Worm (Caenorhabditis elegans) whole organism, L4 larva: Measurements from ENCODE around the gene snpc-3.4.

ENCODE experiments used
- F26F4.8 ChIP-seq: fragments of 200-800 bp; sonication (Bioruptor generic); conservative IDR thresholded peaks from 2 replicates; pipeline ENCODE4 v1.3.6; 2022; ENCODE audit warnings: missing genetic modification characterization, missing compliant biosample characterization
- F37D6.2 ChIP-seq: sonication (generic microtip); optimal IDR thresholded peaks from 2 replicates; lab custom pipeline; 2016; ENCODE audit warnings: mild to moderate bottlenecking, missing genetic modification characterization, missing compliant biosample characterization
- T20F7.1 ChIP-seq: fragments of 200-800 bp; sonication (Bioruptor generic); optimal IDR thresholded peaks from 2 replicates; lab custom pipeline; 2018; ENCODE audit warnings: mild to moderate bottlenecking, missing genetic modification characterization, missing compliant biosample characterization
- T26A8.4 ChIP-seq: fragments of 200-800 bp; sonication (Bioruptor generic); IDR thresholded peaks from 2 replicates; pipeline ENCODE4 v1.3.6; 2022; ENCODE audit warnings: missing genetic modification characterization, missing compliant biosample characterization
- Y48G9A.11 ChIP-seq: fragments of 200-800 bp; sonication (Bioruptor generic); IDR thresholded peaks from 2 replicates; pipeline ENCODE4 v1.3.6; 2022; ENCODE audit warnings: missing genetic modification reagents, missing genetic modification characterization, missing compliant biosample characterization
- Y5F2A.4 ChIP-seq: fragments of 200-800 bp; sonication (Bioruptor generic); optimal IDR thresholded peaks from 2 replicates; lab custom pipeline; 2018; ENCODE audit warnings: mild to moderate bottlenecking, missing genetic modification characterization, missing compliant biosample characterization
- aha-1 ChIP-seq: fragments of 150-350 bp; peaks from one replicate; lab custom pipeline; 2014; ENCODE audit warnings: missing biosample characterization, missing genetic modification characterization
- aly-2 ChIP-seq: sonication (generic microtip); optimal IDR thresholded peaks from 2 replicates; lab custom pipeline; 2018; ENCODE audit warnings: missing biosample characterization, missing genetic modification characterization
- arid-1 ChIP-seq: fragments of 200-800 bp; sonication (Bioruptor generic); conservative IDR thresholded peaks from 2 replicates; pipeline ENCODE4 v1.3.6; 2022; ENCODE audit warnings: missing genetic modification reagents, missing genetic modification characterization, missing compliant biosample characterization
- ceh-32 ChIP-seq: sonication (generic microtip); optimal IDR thresholded peaks from 2 replicates; lab custom pipeline; 2016; ENCODE audit warnings: mild to moderate bottlenecking, missing genetic modification characterization, missing compliant biosample characterization; ENCODE audit not compliant: poor library complexity
- ceh-82 ChIP-seq: sonication (generic microtip); optimal IDR thresholded peaks from 2 replicates; lab custom pipeline; 2017; ENCODE audit warnings: missing biosample characterization, missing genetic modification characterization
- ctbp-1 ChIP-seq: fragments of 200-800 bp; sonication (Bioruptor generic); IDR thresholded peaks from 2 replicates; pipeline ENCODE4 v1.3.6; 2022; ENCODE audit warnings: missing genetic modification reagents, missing genetic modification characterization, missing compliant biosample characterization
- dmd-6 ChIP-seq: fragments of 200-800 bp; sonication (Bioruptor generic); IDR thresholded peaks from 2 replicates; pipeline ENCODE4 v1.3.6; 2022; ENCODE audit warnings: missing genetic modification reagents, missing genetic modification characterization, missing compliant biosample characterization
- dmd-8 ChIP-seq: fragments of 200-800 bp; sonication (Bioruptor generic); IDR thresholded peaks from 2 replicates; pipeline ENCODE4 v1.3.6; 2022; ENCODE audit warnings: missing genetic modification characterization, missing compliant biosample characterization
- dmd-9 ChIP-seq: fragments of 200-800 bp; sonication (Bioruptor generic); IDR thresholded peaks from 2 replicates; pipeline ENCODE4 v1.3.6; 2022; ENCODE audit warnings: missing genetic modification reagents, missing genetic modification characterization, missing compliant biosample characterization
- dpl-1 ChIP-seq: fragments of 150-350 bp; optimal IDR thresholded peaks from 2 replicates; lab custom pipeline; 2014; ENCODE audit warnings: missing biosample characterization, missing genetic modification reagents, missing genetic modification characterization
- dve-1 ChIP-seq: sonication (generic microtip); optimal IDR thresholded peaks from 2 replicates; lab custom pipeline; 2017; ENCODE audit warnings: antibody characterized with exemption, mild to moderate bottlenecking, missing genetic modification characterization, missing compliant biosample characterization; ENCODE audit not compliant: insufficient read depth
- fkh-10 ChIP-seq: fragments of 150-350 bp; optimal IDR thresholded peaks from 2 replicates; lab custom pipeline; 2014; ENCODE audit warnings: missing biosample characterization, missing genetic modification reagents, missing genetic modification characterization
- hif-1 ChIP-seq, 2 experiments: sonication (generic microtip); optimal IDR thresholded peaks; 2 replicates each; lab custom pipeline; 2016 to 2017; ENCODE audit warnings: missing compliant biosample characterization in 2 of 2, missing genetic modification characterization in 2 of 2, missing genetic modification reagents in 2 of 2, missing genotype in 2 of 2, mild to moderate bottlenecking in 1 of 2
- hlh-11 ChIP-seq: fragments of 200-800 bp; sonication (Bioruptor generic); optimal IDR thresholded peaks from 2 replicates; lab custom pipeline; 2018; ENCODE audit warnings: mild to moderate bottlenecking, missing genetic modification characterization, missing compliant biosample characterization
- hlh-30 ChIP-seq: sonication (generic microtip); optimal IDR thresholded peaks from 2 replicates; lab custom pipeline; 2017; ENCODE audit warnings: antibody characterized with exemption, mild to moderate bottlenecking, missing genetic modification characterization, missing compliant biosample characterization; ENCODE audit not compliant: insufficient read depth
- hmg-1.1 ChIP-seq: fragments of 200-800 bp; sonication (Bioruptor generic); IDR thresholded peaks from 2 replicates; pipeline ENCODE4 v1.3.6; 2022; ENCODE audit warnings: missing genetic modification reagents, missing genetic modification characterization, missing compliant biosample characterization
- lin-15B ChIP-seq: fragments of 150-350 bp; sonication (generic microtip); optimal IDR thresholded peaks from 3 replicates; lab custom pipeline; 2014; ENCODE audit warnings: missing biosample characterization, missing genetic modification characterization
- lin-29 ChIP-seq: fragments of 200-800 bp; sonication (Bioruptor generic); IDR thresholded peaks from 2 replicates; pipeline ENCODE4 v1.3.6; 2022; ENCODE audit warnings: missing genetic modification reagents, missing genetic modification characterization, missing compliant biosample characterization
- mdl-1 ChIP-seq, 2 experiments: fragments of 150-350 bp in 1 of 2; sonication (generic microtip) in 1 of 2; optimal IDR thresholded peaks; 2 replicates each; lab custom pipeline; 2014 to 2017; ENCODE audit warnings: missing biosample characterization in 2 of 2, missing genetic modification characterization in 2 of 2
- mep-1 ChIP-seq: fragments of 150-350 bp; sonication (generic microtip); optimal IDR thresholded peaks from 3 replicates; lab custom pipeline; 2014; ENCODE audit warnings: missing biosample characterization, missing genetic modification characterization
- mxl-3 ChIP-seq: fragments of 200-800 bp; sonication (Bioruptor generic); optimal IDR thresholded peaks from 2 replicates; lab custom pipeline; 2018; ENCODE audit warnings: mild to moderate bottlenecking, missing genetic modification characterization, missing compliant biosample characterization
- nhr-102 ChIP-seq: sonication (generic microtip); optimal IDR thresholded peaks from 2 replicates; lab custom pipeline; 2016; ENCODE audit warnings: mild to moderate bottlenecking, missing genetic modification characterization, moderate library complexity, missing compliant biosample characterization
- nhr-28 ChIP-seq: fragments of 150-350 bp; optimal IDR thresholded peaks from 2 replicates; lab custom pipeline; 2014; ENCODE audit warnings: missing biosample characterization, missing genetic modification characterization
- nhr-41 ChIP-seq: fragments of 200-800 bp; sonication (Bioruptor generic); IDR thresholded peaks from 2 replicates; pipeline ENCODE4 v1.3.6; 2022; ENCODE audit warnings: missing genetic modification reagents, missing genetic modification characterization, missing compliant biosample characterization
- nhr-48 ChIP-seq: sonication (generic microtip); optimal IDR thresholded peaks from 2 replicates; lab custom pipeline; 2016; ENCODE audit warnings: mild to moderate bottlenecking, missing genetic modification characterization, missing compliant biosample characterization
- nhr-6 ChIP-seq: fragments of 150-350 bp; optimal IDR thresholded peaks from 2 replicates; lab custom pipeline; 2014; ENCODE audit warnings: missing biosample characterization, missing genetic modification characterization
- nhr-77 ChIP-seq: fragments of 150-350 bp; optimal IDR thresholded peaks from 2 replicates; lab custom pipeline; 2014; ENCODE audit warnings: missing biosample characterization, missing genetic modification characterization
- pha-4 ChIP-seq, 2 experiments: fragments of 150-350 bp in 1 of 2; fragments of 200-800 bp in 1 of 2; sonication (Bioruptor generic) in 1 of 2; IDR thresholded peaks in 1 of 2; optimal IDR thresholded peaks in 1 of 2; 2 replicates each; pipeline versions ENCODE4 v1.3.6 to Lab custom; 2014 to 2022; ENCODE audit warnings: missing genetic modification characterization in 2 of 2, missing genetic modification reagents in 2 of 2, missing biosample characterization in 1 of 2, missing compliant biosample characterization in 1 of 2
- set-16 ChIP-seq: fragments of 200-800 bp; sonication (Bioruptor generic); IDR thresholded peaks from 2 replicates; pipeline ENCODE4 v1.3.6; 2022; ENCODE audit warnings: missing genetic modification reagents, missing genetic modification characterization, missing compliant biosample characterization
- snpc-4 ChIP-seq: fragments of 150-350 bp; optimal IDR thresholded peaks from 2 replicates; lab custom pipeline; 2014; ENCODE audit warnings: missing biosample characterization, missing genetic modification characterization
- tra-1 ChIP-seq: fragments of 200-800 bp; sonication (Bioruptor generic); IDR thresholded peaks from 2 replicates; pipeline ENCODE4 v1.3.6; 2022; ENCODE audit warnings: missing genetic modification reagents, missing genetic modification characterization, missing compliant biosample characterization
- unc-62 ChIP-seq, 3 experiments: fragments of 150-350 bp in 1 of 3; sonication (generic microtip); optimal IDR thresholded peaks in 2 of 3; peaks in 1 of 3; 1 replicate in 1 of 3; 2 replicates in 2 of 3; lab custom pipeline; 2014 to 2017; ENCODE audit warnings: missing biosample characterization in 3 of 3, missing genetic modification characterization in 3 of 3, missing genetic modification reagents in 3 of 3, missing genotype in 1 of 3
- vab-7 ChIP-seq: fragments of 200-800 bp; sonication (Bioruptor generic); IDR thresholded peaks from 2 replicates; pipeline ENCODE4 v1.3.6; 2022; ENCODE audit warnings: missing genetic modification reagents, missing genetic modification characterization, missing compliant biosample characterization
- zfp-2 ChIP-seq: sonication (generic microtip); optimal IDR thresholded peaks from 2 replicates; lab custom pipeline; 2016; ENCODE audit warnings: mild to moderate bottlenecking, missing genetic modification characterization, missing compliant biosample characterization
- ztf-7 ChIP-seq: fragments of 150-350 bp; optimal IDR thresholded peaks from 2 replicates; lab custom pipeline; 2014; ENCODE audit warnings: missing biosample characterization, missing genetic modification characterization

snpc-3.4 gene

DNA sequence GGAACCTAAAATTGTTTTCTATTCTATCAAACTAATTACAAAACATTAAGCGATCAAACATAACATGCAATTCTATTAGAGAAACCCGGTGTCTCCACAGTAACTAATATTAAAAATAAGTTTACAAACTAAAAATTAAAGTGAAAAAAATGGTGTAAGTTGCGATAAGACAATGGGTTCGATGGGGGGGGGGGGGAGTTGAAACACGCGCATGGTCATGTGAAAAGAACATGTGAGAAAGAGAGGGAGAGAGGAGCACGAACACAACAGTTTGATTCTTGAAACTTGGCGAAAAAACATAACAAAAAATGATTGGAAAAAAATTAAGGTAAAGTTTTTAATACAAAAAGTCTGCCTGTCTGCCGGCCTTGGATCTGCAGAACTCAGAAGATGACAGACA, 42.8 kb upstream of the snpc-3.4 start:
- TF ChIP-seq nhr-77 (tag; lab: Kevin White, UChicago), result no peak
- TF ChIP-seq ceh-32 (tag; lab: Kevin White, UChicago), result no peak
- no peak for TF ChIP-seq pha-4 (GFP tag; IDR thresholded peaks at IDR 0.05; lab: Robert Waterston, UW)
- TF ChIP-seq pha-4 (tag; optimal IDR thresholded peaks at IDR 0.05; lab: Kevin White, UChicago), result no peak
- TF ChIP-seq Y48G9A.11 (GFP tag; lab: Robert Waterston, UW), result no peak
- TF ChIP-seq mxl-3 (GFP tag; lab: Kevin White, UChicago), result no peak
- TF ChIP-seq mdl-1 (tag; optimal IDR thresholded peaks at IDR 0.05; lab: Kevin White, UChicago), result peak in 1 of 2 experiments; percentile 6
- peak; percentile 75 for TF ChIP-seq hlh-30
- peak; percentile 45 for TF ChIP-seq hlh-11 (tag; lab: Kevin White, UChicago)
- TF ChIP-seq dve-1 (tag; lab: Kevin White, UChicago), result peak; percentile 15
- no peak for TF ChIP-seq nhr-102 (tag; lab: Kevin White, UChicago)
- TF ChIP-seq vab-7 (GFP tag; lab: Robert Waterston, UW), result no peak
- TF ChIP-seq mep-1, result no peak
- no peak for TF ChIP-seq Y5F2A.4 (GFP tag; lab: Kevin White, UChicago)
- no peak for TF ChIP-seq dpl-1
- TF ChIP-seq ztf-7 (tag; lab: Kevin White, UChicago), result no peak
- TF ChIP-seq nhr-28 (tag; lab: Kevin White, UChicago), result peak; percentile 3
- no peak for TF ChIP-seq aha-1
- no peak; the same call in 1 of the 2 replicates for TF ChIP-seq dmd-6
- no peak for TF ChIP-seq unc-62 (GFP tag; optimal IDR thresholded peaks at IDR 0.05 in 1 of 2; lab: Kevin White, UChicago)
- no peak for TF ChIP-seq unc-62 (tag; optimal IDR thresholded peaks at IDR 0.05; lab: Kevin White, UChicago)

- TF ChIP-seq dmd-9 (no peak), hlh-30 (peak; percentile 13), mep-1 (peak; percentile 16), unc-62 (GFP tag; optimal IDR thresholded peaks at IDR 0.05 in 1 of 2; lab: Kevin White, UChicago) (peak in 1 of 2 experiments; percentile 80), unc-62 (tag; optimal IDR thresholded peaks at IDR 0.05; lab: Kevin White, UChicago) (no peak), snpc-4 (no peak), aha-1 (peak; percentile 11)
Measured at ce11 chrIII:3978438-3978837, 41.4 kb upstream of the snpc-3.4 start.

ce11 chrIII:3979980-3980631, 39.7 kb upstream of the snpc-3.4 start:
- no peak for TF ChIP-seq F26F4.8 (GFP tag; lab: Robert Waterston, UW)
- TF ChIP-seq dmd-6, result peak; percentile 53
- TF ChIP-seq mdl-1 (tag; optimal IDR thresholded peaks at IDR 0.05; lab: Kevin White, UChicago), result peak; percentile 13 to 83
- TF ChIP-seq set-16 (GFP tag; lab: Robert Waterston, UW), result peak; percentile 43; the same call in 1 of the 2 replicates
- peak; percentile 28 for TF ChIP-seq nhr-102 (tag; lab: Kevin White, UChicago)
- no peak for TF ChIP-seq lin-29 (GFP tag; lab: Robert Waterston, UW)
- 0 out of 2 replicates have a peak, but pooled peaks have one; percentile 10 for TF ChIP-seq dmd-8 (GFP tag; lab: Robert Waterston, UW)
- no peak for TF ChIP-seq aly-2 (tag; lab: Kevin White, UChicago)
- TF ChIP-seq nhr-6, result no peak
- peak; percentile 54 for TF ChIP-seq nhr-48 (tag; lab: Kevin White, UChicago)
- TF ChIP-seq T20F7.1 (GFP tag; lab: Kevin White, UChicago), result peak; percentile 59
- no peak for TF ChIP-seq zfp-2 (tag; lab: Kevin White, UChicago)
- peak; percentile 90 for TF ChIP-seq hmg-1.1 (GFP tag; lab: Robert Waterston, UW)
- TF ChIP-seq ceh-82, result no peak
- 0 out of 2 replicates have a peak, but pooled peaks have one; percentile 28 for TF ChIP-seq nhr-41 (GFP tag; lab: Robert Waterston, UW)
- peak; percentile 13 for TF ChIP-seq F37D6.2 (tag; lab: Kevin White, UChicago)
- TF ChIP-seq hif-1 (tag; optimal IDR thresholded peaks at IDR 0.05; lab: Kevin White, UChicago), result peak in 1 of 2 experiments; percentile 54
- no peak for TF ChIP-seq dmd-9
- peak; percentile 37; the same call in 1 of the 2 replicates for TF ChIP-seq T26A8.4 (GFP tag; lab: Robert Waterston, UW)
- peak; percentile 41 for TF ChIP-seq fkh-10 (GFP tag; lab: Kevin White, UChicago)
- TF ChIP-seq pha-4 (GFP tag; IDR thresholded peaks at IDR 0.05; lab: Robert Waterston, UW), result peak; percentile 61; the same call in 1 of the 2 replicates
- no peak for TF ChIP-seq pha-4 (tag; optimal IDR thresholded peaks at IDR 0.05; lab: Kevin White, UChicago)
- TF ChIP-seq tra-1, result peak; percentile 64; the same call in 1 of the 2 replicates
- peak; percentile 50; the same call in 1 of the 2 replicates for TF ChIP-seq arid-1 (GFP tag; lab: Robert Waterston, UW)
- TF ChIP-seq ctbp-1, result peak; percentile 58; the same call in 1 of the 2 replicates
- peak; percentile 37 for TF ChIP-seq nhr-28 (tag; lab: Kevin White, UChicago)
- TF ChIP-seq mxl-3 (GFP tag; lab: Kevin White, UChicago), result peak; percentile 84
- peak; percentile 97 for TF ChIP-seq aha-1
- peak; percentile 79 for TF ChIP-seq mep-1
- peak; percentile 65 for TF ChIP-seq dve-1 (tag; lab: Kevin White, UChicago)
- no peak for TF ChIP-seq lin-15B (tag; lab: Kevin White, UChicago)
- peak; percentile 88 for TF ChIP-seq hlh-30
- peak; percentile 45 for TF ChIP-seq dpl-1
- TF ChIP-seq unc-62 (GFP tag; optimal IDR thresholded peaks at IDR 0.05 in 1 of 2; lab: Kevin White, UChicago), result peak in 1 of 2 experiments; percentile 44
- TF ChIP-seq unc-62 (tag; optimal IDR thresholded peaks at IDR 0.05; lab: Kevin White, UChicago), result no peak
